Worm (Caenorhabditis elegans): ENCODE results near the gene C30G12.1.

The C30G12.1 gene

DNA sequence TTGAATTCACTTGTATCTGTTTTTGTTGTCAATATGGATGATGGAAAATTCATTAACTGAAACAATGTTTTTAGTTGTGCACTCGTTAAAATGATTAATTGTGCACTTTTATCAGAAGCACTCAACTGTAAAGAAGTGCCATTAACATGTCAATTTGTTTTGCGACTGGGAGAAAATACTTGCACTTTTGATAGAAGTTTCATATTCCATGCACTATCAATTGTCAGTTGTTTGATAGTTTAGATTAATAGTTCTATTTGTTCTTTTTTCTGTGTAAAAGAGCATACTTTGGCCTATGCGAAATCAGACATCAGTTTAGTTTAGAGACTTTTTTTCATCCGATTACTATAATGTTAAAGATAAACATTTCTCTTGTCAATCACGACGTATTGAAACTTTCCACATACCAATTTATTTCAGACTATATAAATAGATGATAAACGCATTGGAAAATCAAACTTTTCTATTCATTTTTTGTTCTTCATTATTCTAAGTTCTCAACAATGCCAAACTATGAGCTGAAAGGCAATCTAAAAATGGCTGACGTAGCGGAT, 9.1 kb upstream of the C30G12.1 start, which contains the start of gene C30G12.2:
TSS of gene C30G12.2 (plus strand) at position 504 of the 554 bp plus-strand sequence.
- peak; percentile 61 for TF ChIP-seq elt-2 (tag; optimal IDR thresholded peaks at IDR 0.05)
- TF ChIP-seq swsn-7 (tag; optimal IDR thresholded peaks at IDR 0.05), result no peak

- TF ChIP-seq nhr-85 (tag) (peak; percentile 14), jun-1 (tag; optimal IDR thresholded peaks at IDR 0.05) (no peak)
These were observed 3.2 kb upstream of the C30G12.1 start, which contains the start of gene C30G12.6 for ce11 chrII:7295917-7296316. C30G12.6 (minus strand) TSS chrII:7296017.

DNA sequence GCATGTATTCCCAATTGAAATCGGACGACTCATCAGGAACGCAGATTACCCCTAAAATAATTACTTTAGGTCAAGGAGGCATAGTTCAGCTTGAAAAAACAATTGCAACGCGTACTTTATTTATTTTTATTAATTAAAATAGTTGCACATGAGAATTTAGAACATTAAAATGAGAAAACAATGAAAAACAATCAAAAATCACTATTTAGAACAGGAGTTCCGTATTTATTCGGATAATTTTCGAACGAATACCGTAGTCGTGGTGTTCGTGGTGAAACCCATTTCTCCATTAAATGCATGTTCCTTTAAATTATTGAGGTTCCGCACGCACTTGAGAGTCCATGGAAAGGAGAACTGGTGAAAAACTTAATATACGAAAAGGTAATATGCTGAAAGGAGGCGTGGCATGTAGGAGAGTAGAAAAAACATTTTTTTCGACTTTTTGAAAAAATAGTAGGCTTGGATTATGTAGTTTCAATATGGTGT, 902 bp upstream of the C30G12.1 start, which contains the start of gene puf-8:
TSS of gene puf-8 (minus strand) at position 51 of the 486 bp plus-strand sequence.
- no peak for TF ChIP-seq ceh-8 (GFP tag; optimal IDR thresholded peaks at IDR 0.05)
- no peak for TF ChIP-seq mdl-1 (tag; optimal IDR thresholded peaks at IDR 0.05)
- no peak for TF ChIP-seq fkh-4 (tag; optimal IDR thresholded peaks at IDR 0.05; ENCODE audit: borderline replicate concordance)
- no peak for TF ChIP-seq mab-9 (GFP tag; IDR thresholded peaks at IDR 0.05)
- no peak for TF ChIP-seq hlh-4 (tag; optimal IDR thresholded peaks at IDR 0.05)
- no peak for TF ChIP-seq aly-2 (tag; optimal IDR thresholded peaks at IDR 0.05)
- TF ChIP-seq unc-98 (GFP tag; IDR thresholded peaks at IDR 0.05), result no peak
- no peak for TF ChIP-seq ztf-4 (tag; optimal IDR thresholded peaks at IDR 0.05)
- TF ChIP-seq nhr-71 (tag; optimal IDR thresholded peaks at IDR 0.05), result no peak
- TF ChIP-seq elt-2 (tag; optimal IDR thresholded peaks at IDR 0.05), result no peak
- TF ChIP-seq sox-4 (tag; optimal IDR thresholded peaks at IDR 0.05), result no peak

ce11 chrII:7301670-7302151, 2.6 kb downstream of the C30G12.1 start, which contains the start of gene cul-4:
cul-4 (plus strand) TSS chrII:7302101.
- TF ChIP-seq vab-15 (tag; optimal IDR thresholded peaks at IDR 0.05) (no peak), nhr-85 (tag) (peak; percentile 89), egl-27 (tag; optimal IDR thresholded peaks at IDR 0.05) (no peak), pag-3 (tag; optimal IDR thresholded peaks at IDR 0.05; ENCODE audit: borderline replicate concordance, insufficient read depth) (no peak), ceh-90 (tag; optimal IDR thresholded peaks at IDR 0.05) (no peak), fkh-10 (GFP tag; optimal IDR thresholded peaks at IDR 0.05) (no peak), unc-62 (GFP tag; optimal IDR thresholded peaks at IDR 0.05) (no peak), ceh-88 (GFP tag; IDR thresholded peaks at IDR 0.05) (0 out of 2 replicates have a peak, but pooled peaks have one; percentile 28), nhr-12 (tag; optimal IDR thresholded peaks at IDR 0.05) (no peak), fkh-4 (tag; optimal IDR thresholded peaks at IDR 0.05; ENCODE audit: borderline replicate concordance) (no peak), snu-23 (GFP tag; optimal IDR thresholded peaks at IDR 0.05) (peak; percentile 84), jun-1 (tag; optimal IDR thresholded peaks at IDR 0.05) (peak; percentile 60), egl-13 (tag; optimal IDR thresholded peaks at IDR 0.05) (peak; percentile 65), irx-1 (tag; optimal IDR thresholded peaks at IDR 0.05) (peak; percentile 72), efl-1 (optimal IDR thresholded peaks at IDR 0.05) (peak; percentile 71 to 82), efl-1 (GFP tag; optimal IDR thresholded peaks at IDR 0.05 in 1 of 2) (peak; percentile 76 to 97), lin-13 (GFP tag; optimal IDR thresholded peaks at IDR 0.05) (no peak), ama-1 (optimal IDR thresholded peaks at IDR 0.05) (no peak), lin-15B (tag; optimal IDR thresholded peaks at IDR 0.05) (peak; percentile 30), efl-3 (GFP tag; optimal IDR thresholded peaks at IDR 0.05) (no peak), aha-1 (tag; optimal IDR thresholded peaks at IDR 0.05) (no peak), elt-2 (tag; optimal IDR thresholded peaks at IDR 0.05) (peak; percentile 3), hlh-17 (GFP tag; optimal IDR thresholded peaks at IDR 0.05; ENCODE audit: borderline replicate concordance) (no peak), ztf-11 (tag; optimal IDR thresholded peaks at IDR 0.05) (peak in 1 of 2 experiments; percentile 31), unc-130 (tag; optimal IDR thresholded peaks at IDR 0.05) (peak; percentile 75), ceh-82 (tag; optimal IDR thresholded peaks at IDR 0.05) (peak; percentile 64 to 72 (median 72)), unc-30 (tag; optimal IDR thresholded peaks at IDR 0.05) (no peak), unc-98 (GFP tag; IDR thresholded peaks at IDR 0.05) (no peak), nhr-90 (tag; optimal IDR thresholded peaks at IDR 0.05; ENCODE audit: poor library complexity) (peak; percentile 81), lin-39 (tag; optimal IDR thresholded peaks at IDR 0.05) (peak; percentile 37), dpl-1 (GFP tag; optimal IDR thresholded peaks at IDR 0.05) (peak; percentile 59 to 82 (median 82)), nhr-84 (tag; optimal IDR thresholded peaks at IDR 0.05) (no peak), C16A3.4 (tag; optimal IDR thresholded peaks at IDR 0.05) (peak; percentile 41), sptf-1 (tag; optimal IDR thresholded peaks at IDR 0.05) (no peak), zip-4 (GFP tag; optimal IDR thresholded peaks at IDR 0.05) (peak; percentile 41), ztf-4 (tag; optimal IDR thresholded peaks at IDR 0.05) (peak; percentile 37)
